Fruit fly (Drosophila melanogaster) whole organism, embryonic: ENCODE results near the gene CG13654.

Experiments used
- CG10462 ChIP-seq: fragments of 200-800 bp; sonication (Bioruptor generic); optimal IDR thresholded peaks from 2 replicates; lab custom pipeline; 2016; ENCODE audit warnings: missing biosample characterization, missing genetic modification characterization
- CG11398 ChIP-seq: fragments of 200-800 bp; sonication (Bioruptor generic); optimal IDR thresholded peaks from 2 replicates; lab custom pipeline; 2016; ENCODE audit warnings: missing biosample characterization, missing genetic modification characterization
- CG11560 ChIP-seq: fragments of 200-800 bp; sonication (Bioruptor generic); IDR thresholded peaks from 3 replicates; pipeline ENCODE4 v1.3.6; 2022; ENCODE audit warnings: missing biosample characterization, missing genetic modification characterization
- CG11695 ChIP-seq: fragments of 200-800 bp; sonication (Bioruptor generic); IDR thresholded peaks from 3 replicates; pipeline ENCODE4 v1.3.6; 2022; ENCODE audit warnings: missing biosample characterization, missing genetic modification characterization
- CG12299 ChIP-seq: fragments of 200-800 bp; sonication (Bioruptor generic); optimal IDR thresholded peaks from 2 replicates; lab custom pipeline; 2018; ENCODE audit warnings: missing biosample characterization, mild to moderate bottlenecking, missing genetic modification characterization
- CG13775 ChIP-seq: fragments of 200-800 bp; sonication (Bioruptor generic); optimal IDR thresholded peaks from 3 replicates; lab custom pipeline; 2017; ENCODE audit warnings: missing biosample characterization, mild to moderate bottlenecking, missing genetic modification characterization
- CG15073 ChIP-seq: fragments of 200-800 bp; sonication (Bioruptor generic); optimal IDR thresholded peaks from 2 replicates; lab custom pipeline; 2016; ENCODE audit warnings: missing biosample characterization, missing genetic modification characterization
- CG17385 ChIP-seq: fragments of 200-800 bp; sonication (Bioruptor generic); optimal IDR thresholded peaks from 3 replicates; lab custom pipeline; 2018; ENCODE audit warnings: missing biosample characterization, mild to moderate bottlenecking, missing genetic modification characterization
- CG2129 ChIP-seq: fragments of 200-800 bp; sonication (Bioruptor generic); IDR thresholded peaks from 2 replicates; pipeline ENCODE4 v1.3.6; 2022; ENCODE audit warnings: missing biosample characterization, missing genetic modification characterization; ENCODE audit not compliant: partially characterized antibody
- CG3065 ChIP-seq: fragments of 200-800 bp; sonication (Bioruptor generic); optimal IDR thresholded peaks from 2 replicates; lab custom pipeline; 2016; ENCODE audit warnings: missing biosample characterization, missing genetic modification characterization
- CG32532 ChIP-seq: fragments of 200-800 bp; sonication (Bioruptor generic); IDR thresholded peaks from 2 replicates; pipeline ENCODE4 v1.3.6; 2022; ENCODE audit warnings: missing biosample characterization, missing genetic modification characterization
- CG32772 ChIP-seq: fragments of 200-800 bp; sonication (Bioruptor generic); IDR thresholded peaks from 2 replicates; pipeline ENCODE4 v1.3.6; 2022; ENCODE audit warnings: missing biosample characterization, missing genetic modification characterization
- CG3281 ChIP-seq: fragments of 200-800 bp; sonication (Bioruptor generic); optimal IDR thresholded peaks from 3 replicates; lab custom pipeline; 2017; ENCODE audit warnings: missing biosample characterization, mild to moderate bottlenecking, missing genetic modification characterization
- CG34422 ChIP-seq: fragments of 200-800 bp; sonication (Bioruptor generic); IDR thresholded peaks from 3 replicates; pipeline ENCODE4 v1.3.6; 2022; ENCODE audit warnings: missing biosample characterization, missing genetic modification characterization
- CG4360 ChIP-seq: fragments of 200-800 bp; sonication (Bioruptor generic); IDR thresholded peaks from 2 replicates; pipeline ENCODE4 v1.3.6; 2022; ENCODE audit warnings: missing biosample characterization, missing genetic modification characterization
- CG4707 ChIP-seq: fragments of 200-800 bp; sonication (Bioruptor generic); optimal IDR thresholded peaks from 2 replicates; lab custom pipeline; 2018; ENCODE audit warnings: missing biosample characterization, mild to moderate bottlenecking, missing genetic modification characterization, moderate library complexity
- CG6765 ChIP-seq: fragments of 200-800 bp; sonication (Bioruptor generic); optimal IDR thresholded peaks from 3 replicates; lab custom pipeline; 2017; ENCODE audit warnings: missing biosample characterization, mild to moderate bottlenecking, missing genetic modification characterization
- CG6854 ChIP-seq: fragments of 200-800 bp; sonication (Bioruptor generic); optimal IDR thresholded peaks from 3 replicates; lab custom pipeline; 2017; ENCODE audit warnings: missing biosample characterization, mild to moderate bottlenecking, missing genetic modification characterization
- CG9876 ChIP-seq: fragments of 200-800 bp; sonication (Bioruptor generic); optimal IDR thresholded peaks from 2 replicates; lab custom pipeline; 2016; ENCODE audit warnings: missing biosample characterization, missing genetic modification characterization
- CHES-1-like ChIP-seq: fragments of 200-800 bp; sonication (Bioruptor generic); optimal IDR thresholded peaks from 2 replicates; lab custom pipeline; 2016; ENCODE audit warnings: missing biosample characterization, missing genetic modification characterization
- CrebB ChIP-seq: fragments of 200-800 bp; sonication (Bioruptor generic); optimal IDR thresholded peaks from 3 replicates; lab custom pipeline; 2018; ENCODE audit warnings: missing biosample characterization, mild to moderate bottlenecking, missing genetic modification characterization
- D19A ChIP-seq: fragments of 200-800 bp; optimal IDR thresholded peaks from 3 replicates; lab custom pipeline; 2019; ENCODE audit warnings: missing biosample characterization, mild to moderate bottlenecking, missing genetic modification characterization, moderate library complexity
- Doc2 ChIP-seq: fragments of 200-800 bp; sonication (Bioruptor generic); IDR thresholded peaks from 2 replicates; pipeline ENCODE4 v1.3.6; 2022; ENCODE audit warnings: missing biosample characterization, missing genetic modification characterization
- HLHmδ ChIP-seq: fragments of 200-800 bp; sonication (Bioruptor generic); optimal IDR thresholded peaks from 2 replicates; lab custom pipeline; 2018; ENCODE audit warnings: missing biosample characterization, mild to moderate bottlenecking, missing genetic modification characterization, moderate library complexity
- MBD-R2 ChIP-seq: fragments of 200-800 bp; sonication (Bioruptor generic); IDR thresholded peaks from 2 replicates; pipeline ENCODE4 v1.3.6; 2022; ENCODE audit warnings: missing biosample characterization, missing genetic modification characterization
- NFAT ChIP-seq: fragments of 200-800 bp; sonication (Bioruptor generic); IDR thresholded peaks from 2 replicates; pipeline ENCODE4 v1.3.6; 2022; ENCODE audit warnings: missing biosample characterization, missing genetic modification characterization
- Nf-YC ChIP-seq: fragments of 200-800 bp; optimal IDR thresholded peaks from 3 replicates; lab custom pipeline; 2019; ENCODE audit warnings: missing biosample characterization, mild to moderate bottlenecking, missing genetic modification characterization, moderate library complexity
- PHDP ChIP-seq: fragments of 200-800 bp; sonication (Bioruptor generic); optimal IDR thresholded peaks from 3 replicates; lab custom pipeline; 2018; ENCODE audit warnings: missing biosample characterization, mild to moderate bottlenecking, missing genetic modification characterization, moderate library complexity
- Sin3A ChIP-seq: fragments of >200 bp; optimal IDR thresholded peaks from 2 replicates; lab custom pipeline; 2018
- Sox100B ChIP-seq: fragments of 200-800 bp; sonication (Bioruptor generic); optimal IDR thresholded peaks from 3 replicates; lab custom pipeline; 2018; ENCODE audit warnings: missing biosample characterization, mild to moderate bottlenecking, missing genetic modification characterization
- Sry-β ChIP-seq: fragments of 200-800 bp; sonication (Bioruptor generic); optimal IDR thresholded peaks from 2 replicates; lab custom pipeline; 2018; ENCODE audit warnings: missing biosample characterization, mild to moderate bottlenecking, missing genetic modification characterization, moderate library complexity
- Sry-δ ChIP-seq: fragments of 200-800 bp; sonication (Bioruptor generic); optimal IDR thresholded peaks from 2 replicates; lab custom pipeline; 2016; ENCODE audit warnings: missing biosample characterization, missing genetic modification characterization
- Tbp ChIP-seq: fragments of >200 bp; optimal IDR thresholded peaks from 2 replicates; lab custom pipeline; 2018; ENCODE audit warnings: missing biosample characterization, missing genetic modification characterization
- ap ChIP-seq: fragments of 200-800 bp; sonication (Bioruptor generic); IDR thresholded peaks from 2 replicates; pipeline ENCODE4 v1.3.6; 2022; ENCODE audit warnings: missing biosample characterization, missing genetic modification characterization
- ci ChIP-seq: fragments of 200-800 bp; sonication (Bioruptor generic); IDR thresholded peaks from 3 replicates; pipeline ENCODE4 v1.3.6; 2022; ENCODE audit warnings: missing biosample characterization, missing genetic modification characterization
- disco-r ChIP-seq: fragments of 200-800 bp; sonication (Bioruptor generic); optimal IDR thresholded peaks from 2 replicates; lab custom pipeline; 2016; ENCODE audit warnings: missing biosample characterization, missing genetic modification characterization
- ems ChIP-seq: fragments of 200-800 bp; sonication (Bioruptor generic); optimal IDR thresholded peaks from 3 replicates; lab custom pipeline; 2016; ENCODE audit warnings: missing biosample characterization, missing genetic modification characterization
- gcm2 ChIP-seq: fragments of 200-800 bp; sonication (Bioruptor generic); optimal IDR thresholded peaks from 2 replicates; lab custom pipeline; 2016; ENCODE audit warnings: missing biosample characterization, missing genetic modification characterization
- jigr1 ChIP-seq: fragments of 200-800 bp; sonication (Bioruptor generic); IDR thresholded peaks from 3 replicates; pipeline ENCODE4 v1.3.6; 2022; ENCODE audit warnings: missing biosample characterization, missing genetic modification characterization
- lbe ChIP-seq: fragments of 200-800 bp; sonication (Bioruptor generic); optimal IDR thresholded peaks from 2 replicates; lab custom pipeline; 2016; ENCODE audit warnings: missing biosample characterization, mild to moderate bottlenecking, missing genetic modification characterization
- lola ChIP-seq, 3 experiments: fragments of >200 bp in 2 of 3; fragments of 200-800 bp in 1 of 3; sonication (Bioruptor generic) in 1 of 3; optimal IDR thresholded peaks; 2 replicates each; lab custom pipeline; 2017 to 2019; ENCODE audit warnings: missing biosample characterization in 3 of 3, missing genetic modification characterization in 3 of 3, mild to moderate bottlenecking in 1 of 3, moderate library complexity in 1 of 3
- luna ChIP-seq: fragments of 200-800 bp; sonication (Bioruptor generic); optimal IDR thresholded peaks from 2 replicates; lab custom pipeline; 2016; ENCODE audit warnings: missing biosample characterization, missing genetic modification characterization
- oc ChIP-seq: fragments of 200-800 bp; sonication (Bioruptor generic); optimal IDR thresholded peaks from 2 replicates; lab custom pipeline; 2018; ENCODE audit warnings: missing biosample characterization, mild to moderate bottlenecking, missing genetic modification characterization, moderate library complexity
- org-1 ChIP-seq: fragments of 200-800 bp; sonication (Bioruptor generic); optimal IDR thresholded peaks from 2 replicates; lab custom pipeline; 2017; ENCODE audit warnings: missing biosample characterization, missing genetic modification characterization
- prd ChIP-seq, 3 experiments: fragments of >200 bp in 2 of 3; fragments of 200-800 bp in 1 of 3; sonication (Bioruptor generic) in 1 of 3; optimal IDR thresholded peaks in 2 of 3; IDR thresholded peaks in 1 of 3; 2 replicates in 2 of 3; 3 replicates in 1 of 3; pipeline versions ENCODE4 v1.3.6 to Lab custom; 2017 to 2022; ENCODE audit warnings: missing biosample characterization in 1 of 3, missing genetic modification characterization in 1 of 3
- row ChIP-seq: fragments of 200-800 bp; sonication (Bioruptor generic); IDR thresholded peaks from 3 replicates; pipeline ENCODE4 v1.3.6; 2022; ENCODE audit warnings: missing biosample characterization, missing genetic modification characterization
- schlank ChIP-seq: fragments of 200-800 bp; sonication (Bioruptor generic); optimal IDR thresholded peaks from 2 replicates; lab custom pipeline; 2018; ENCODE audit warnings: missing biosample characterization, mild to moderate bottlenecking, missing genetic modification characterization
- slou ChIP-seq: fragments of 200-800 bp; sonication (Bioruptor generic); optimal IDR thresholded peaks from 3 replicates; lab custom pipeline; 2016; ENCODE audit warnings: missing biosample characterization, missing genetic modification characterization
- tup ChIP-seq: fragments of 200-800 bp; sonication (Bioruptor generic); optimal IDR thresholded peaks from 2 replicates; lab custom pipeline; 2016; ENCODE audit warnings: missing biosample characterization, mild to moderate bottlenecking, missing genetic modification characterization, moderate library complexity
- unpg ChIP-seq: fragments of 200-800 bp; sonication (Bioruptor generic); optimal IDR thresholded peaks from 3 replicates; lab custom pipeline; 2018; ENCODE audit warnings: missing biosample characterization, mild to moderate bottlenecking, missing genetic modification characterization, moderate library complexity

Gene CG13654

dm6 chr3R:25232271-25232989 is 32.8 kb downstream of the CG13654 start, which contains the start of gene Cad96Cb (continued):
- TF ChIP-seq CG12299 (peak; percentile 8), Sry-β (GFP tag; lab: Kevin White, UChicago) (peak; percentile 45), CG11695 (GFP tag; lab: Robert Waterston, UW) (peak; percentile 79), CrebB (peak; percentile 26), luna (GFP tag; lab: Kevin White, UChicago) (no peak), CG4360 (peak; percentile 94), CG11560 (tag; lab: Robert Waterston, UW) (no peak), CHES-1-like (GFP tag; lab: Kevin White, UChicago) (peak; percentile 52), Doc2 (GFP tag; lab: Robert Waterston, UW) (no peak), oc (tag; lab: Kevin White, UChicago) (peak; percentile 34), CG17385 (GFP tag; lab: Kevin White, UChicago) (peak; percentile 82), gcm2 (GFP tag; lab: Kevin White, UChicago) (no peak), CG3065 (GFP tag; lab: Kevin White, UChicago) (peak; percentile 65), ci (GFP tag; lab: Robert Waterston, UW) (peak; percentile 63; the same call in 2 of the 3 replicates), ems (peak; percentile 76), D19A (peak; percentile 84), CG11398 (peak; percentile 69), Sox100B (GFP tag; lab: Kevin White, UChicago) (peak; percentile 96), CG32532 (GFP tag; lab: Robert Waterston, UW) (peak; percentile 40; the same call in 1 of the 2 replicates), PHDP (tag; lab: Kevin White, UChicago) (peak; percentile 19), prd (optimal IDR thresholded peaks at IDR 0.05; lab: Kevin White, UChicago) (no peak), prd (GFP tag; IDR thresholded peaks at IDR 0.05; lab: Robert Waterston, UW) (peak; percentile 75), Nf-YC (tag; lab: Kevin White, UChicago) (no peak), ap (peak; percentile 43; the same call in 1 of the 2 replicates), CG13775 (GFP tag; lab: Kevin White, UChicago) (peak; percentile 84), lbe (GFP tag; lab: Kevin White, UChicago) (no peak), CG15073 (GFP tag; lab: Kevin White, UChicago) (peak; percentile 20), CG6765 (peak; percentile 63), CG2129 (GFP tag; lab: Robert Waterston, UW) (no peak), unpg (GFP tag; lab: Kevin White, UChicago) (peak; percentile 82), CG6854 (GFP tag; lab: Kevin White, UChicago) (peak; percentile 72), Sin3A (lab: Kevin White, UChicago) (no peak), CG32772 (GFP tag; lab: Robert Waterston, UW) (no peak), org-1 (peak; percentile 87), CG9876 (GFP tag; lab: Kevin White, UChicago) (peak; percentile 27), jigr1 (GFP tag; lab: Robert Waterston, UW) (0 out of 3 replicates have a peak, but pooled peaks have one; percentile 15), MBD-R2 (GFP tag; lab: Robert Waterston, UW) (no peak), Sry-δ (GFP tag; lab: Kevin White, UChicago) (peak; percentile 21), Tbp (GFP tag; lab: Kevin White, UChicago) (no peak), CG3281 (GFP tag; lab: Kevin White, UChicago) (no peak), lola (GFP tag; optimal IDR thresholded peaks at IDR 0.05; lab: Kevin White, UChicago) (peak in 1 of 3 experiments; percentile 94), HLHmδ (GFP tag; lab: Kevin White, UChicago) (no peak), schlank (tag; lab: Kevin White, UChicago) (no peak), CG34422 (GFP tag; lab: Robert Waterston, UW) (peak; percentile 41; the same call in 2 of the 3 replicates), row (GFP tag; lab: Robert Waterston, UW) (peak; percentile 66; the same call in 2 of the 3 replicates), CG4707 (GFP tag; lab: Kevin White, UChicago) (peak; percentile 48), disco-r (GFP tag; lab: Kevin White, UChicago) (peak; percentile 73), tup (GFP tag; lab: Kevin White, UChicago) (no peak), slou (GFP tag; lab: Kevin White, UChicago) (peak; percentile 35), NFAT (no peak), CG10462 (GFP tag; lab: Kevin White, UChicago) (peak; percentile 72)
